4 worm cellular contexts compared by ENCODE assay signal in the genomic region with DNA sequence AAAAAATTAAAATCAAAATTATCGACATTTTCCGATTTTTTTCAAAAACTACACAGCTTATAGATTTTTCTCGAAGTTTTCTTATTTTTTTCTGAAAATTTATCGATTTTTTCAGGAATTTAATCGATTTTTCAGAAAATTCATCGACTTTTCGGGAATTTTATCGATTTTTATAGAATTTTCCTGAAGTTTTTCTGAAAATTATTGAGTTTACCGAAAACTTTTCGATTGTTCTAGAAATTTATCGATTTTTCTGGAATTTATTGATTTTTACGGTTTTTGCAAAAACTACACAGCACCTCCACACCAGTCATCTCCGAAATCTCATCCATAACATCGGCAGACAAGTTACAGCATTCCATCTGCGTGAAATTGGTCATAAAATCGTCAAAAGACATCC.
TF ChIP-seq lines count a peak whose summit lies in the region.

No protein-coding gene starts in this region.

TF ChIP-seq in whole organism, L3 larva, 47 proteins besides CTCF, POLR2A, EP300 and RAD21:
- TF ChIP-seq lin-15B (tag; optimal IDR thresholded peaks at IDR 0.05; lab: Kevin White, UChicago) (no peak), ceh-28 (tag; optimal IDR thresholded peaks at IDR 0.05; lab: Kevin White, UChicago) (peak; percentile 84)

TF ChIP-seq in whole organism, L4 larva, 104 proteins besides CTCF, POLR2A, EP300 and RAD21:
- TF ChIP-seq daf-8 (GFP tag; IDR thresholded peaks at IDR 0.05; lab: Robert Waterston, UW), result no peak
- peak; percentile 74 for TF ChIP-seq ceh-28 (tag; optimal IDR thresholded peaks at IDR 0.05; lab: Kevin White, UChicago)
- no peak for TF ChIP-seq ZK546.5 (tag; optimal IDR thresholded peaks at IDR 0.05; lab: Kevin White, UChicago)
- TF ChIP-seq egl-43 (GFP tag; IDR thresholded peaks at IDR 0.05; lab: Robert Waterston, UW), result no peak
- TF ChIP-seq Y48G9A.11 (GFP tag; IDR thresholded peaks at IDR 0.05; lab: Robert Waterston, UW), result no peak
- 0 out of 2 replicates have a peak, but pooled peaks have one; percentile 12 for TF ChIP-seq hmg-1.1 (GFP tag; IDR thresholded peaks at IDR 0.05; lab: Robert Waterston, UW)
- TF ChIP-seq ceh-44 (GFP tag; IDR thresholded peaks at IDR 0.05; lab: Robert Waterston, UW), result no peak
- TF ChIP-seq dpl-1 (GFP tag; optimal IDR thresholded peaks at IDR 0.05; lab: Kevin White, UChicago), result no peak
- no peak for TF ChIP-seq hif-1 (tag; optimal IDR thresholded peaks at IDR 0.05; lab: Kevin White, UChicago)
- no peak for TF ChIP-seq F49E8.2 (tag; optimal IDR thresholded peaks at IDR 0.05; lab: Kevin White, UChicago; ENCODE audit: borderline replicate concordance)
- TF ChIP-seq nhr-102 (tag; optimal IDR thresholded peaks at IDR 0.05; lab: Kevin White, UChicago), result no peak
- TF ChIP-seq aha-1 (tag; lab: Kevin White, UChicago), result no peak
- TF ChIP-seq T20F7.1 (GFP tag; optimal IDR thresholded peaks at IDR 0.05; lab: Kevin White, UChicago), result no peak

TF ChIP-seq in whole organism, late embryonic, 69 proteins besides CTCF, POLR2A, EP300 and RAD21:
- no peak for TF ChIP-seq Y22D7AL.16 (tag; optimal IDR thresholded peaks at IDR 0.05; lab: Kevin White, UChicago)
- no peak for TF ChIP-seq lin-11 (tag; optimal IDR thresholded peaks at IDR 0.05; lab: Kevin White, UChicago)
- TF ChIP-seq ceh-48 (tag; optimal IDR thresholded peaks at IDR 0.05; lab: Kevin White, UChicago), result peak; percentile 39
- no peak for TF ChIP-seq ama-1 (optimal IDR thresholded peaks at IDR 0.05; lab: Kevin White, UChicago)
- no peak for TF ChIP-seq unc-42 (tag; optimal IDR thresholded peaks at IDR 0.05; lab: Kevin White, UChicago)

TF ChIP-seq in whole organism, midembryonic, 9 proteins besides CTCF, POLR2A, EP300 and RAD21:
- TF ChIP-seq flt-1 (GFP tag; IDR thresholded peaks at IDR 0.05; lab: Robert Waterston, UW) (no peak), tab-1 (GFP tag; IDR thresholded peaks at IDR 0.05; lab: Robert Waterston, UW) (no peak), T22C8.4 (GFP tag; IDR thresholded peaks at IDR 0.05; lab: Robert Waterston, UW) (peak; percentile 37; the same call in 1 of the 2 replicates), ztf-29 (GFP tag; IDR thresholded peaks at IDR 0.05; lab: Robert Waterston, UW) (no peak), ztf-23 (GFP tag; IDR thresholded peaks at IDR 0.05; lab: Robert Waterston, UW) (no peak), med-1 (GFP tag; optimal IDR thresholded peaks at IDR 0.05; lab: Kevin White, UChicago; ENCODE audit: insufficient read depth) (no peak), klf-2 (GFP tag; conservative IDR thresholded peaks at IDR 0.05; lab: Robert Waterston, UW) (no peak)
